Fruit fly (Drosophila melanogaster) whole organism, embryonic: ENCODE measurements around the gene Ocrl.

ENCODE experiments used
- Bteb2 ChIP-seq: fragments of 200-800 bp; sonication (Bioruptor generic); optimal IDR thresholded peaks from 2 replicates; lab custom pipeline; 2016; ENCODE audit warnings: missing biosample characterization, missing genetic modification characterization
- CG10321 ChIP-seq: fragments of 200-800 bp; sonication (Bioruptor generic); IDR thresholded peaks from 2 replicates; pipeline ENCODE4 v1.3.6; 2022; ENCODE audit warnings: missing biosample characterization, missing genetic modification characterization
- CG11504 ChIP-seq: fragments of 200-800 bp; sonication (Bioruptor generic); optimal IDR thresholded peaks from 3 replicates; lab custom pipeline; 2019; ENCODE audit warnings: missing biosample characterization, mild to moderate bottlenecking, missing genetic modification characterization, moderate library complexity
- CG11560 ChIP-seq: fragments of 200-800 bp; sonication (Bioruptor generic); IDR thresholded peaks from 3 replicates; pipeline ENCODE4 v1.3.6; 2022; ENCODE audit warnings: missing biosample characterization, missing genetic modification characterization
- CG12071 ChIP-seq: fragments of 200-800 bp; sonication (Bioruptor generic); optimal IDR thresholded peaks from 3 replicates; lab custom pipeline; 2018; ENCODE audit warnings: missing biosample characterization, mild to moderate bottlenecking, missing genetic modification characterization
- CG13894 ChIP-seq: fragments of 200-800 bp; sonication (Bioruptor generic); optimal IDR thresholded peaks from 3 replicates; lab custom pipeline; 2018; ENCODE audit warnings: missing biosample characterization, mild to moderate bottlenecking, missing genetic modification characterization, moderate library complexity
- CG16779 ChIP-seq: fragments of 200-800 bp; sonication (Bioruptor generic); IDR thresholded peaks from 2 replicates; pipeline ENCODE4 v1.3.6; 2022; ENCODE audit warnings: missing biosample characterization, missing genetic modification characterization
- CG16813 ChIP-seq: fragments of 200-800 bp; sonication (Bioruptor generic); IDR thresholded peaks from 3 replicates; pipeline ENCODE4 v1.3.6; 2022; ENCODE audit warnings: missing biosample characterization, missing genetic modification characterization; ENCODE audit not compliant: partially characterized antibody
- CG31365 ChIP-seq: fragments of 200-800 bp; sonication (Bioruptor generic); optimal IDR thresholded peaks from 2 replicates; lab custom pipeline; 2018; ENCODE audit warnings: missing biosample characterization, mild to moderate bottlenecking, missing genetic modification characterization
- CG31388 ChIP-seq: fragments of 200-800 bp; sonication (Bioruptor generic); optimal IDR thresholded peaks from 2 replicates; lab custom pipeline; 2016; ENCODE audit warnings: missing biosample characterization, missing genetic modification characterization
- CG4282 ChIP-seq: fragments of 200-800 bp; sonication (Bioruptor generic); optimal IDR thresholded peaks from 2 replicates; lab custom pipeline; 2016; ENCODE audit warnings: missing biosample characterization, missing genetic modification characterization
- CG4617 ChIP-seq: fragments of 200-800 bp; sonication (Bioruptor generic); optimal IDR thresholded peaks from 3 replicates; lab custom pipeline; 2016; ENCODE audit warnings: missing biosample characterization, missing genetic modification characterization, borderline replicate concordance
- CG4820 ChIP-seq: fragments of 200-800 bp; sonication (Bioruptor generic); optimal IDR thresholded peaks from 3 replicates; lab custom pipeline; 2016; ENCODE audit warnings: missing biosample characterization, missing genetic modification characterization
- CG6272 ChIP-seq: fragments of 200-800 bp; sonication (Bioruptor generic); IDR thresholded peaks from 2 replicates; pipeline ENCODE4 v1.3.6; 2022; ENCODE audit warnings: missing biosample characterization, missing genetic modification characterization
- CG7745 ChIP-seq: fragments of 200-800 bp; sonication (Bioruptor generic); optimal IDR thresholded peaks from 2 replicates; lab custom pipeline; 2018; ENCODE audit warnings: missing biosample characterization, mild to moderate bottlenecking, missing genetic modification characterization, moderate library complexity
- CG7928 ChIP-seq: fragments of 200-800 bp; sonication (Bioruptor generic); optimal IDR thresholded peaks from 2 replicates; lab custom pipeline; 2017; ENCODE audit warnings: missing biosample characterization, mild to moderate bottlenecking, missing genetic modification characterization
- CG7963 ChIP-seq: fragments of 200-800 bp; sonication (Bioruptor generic); IDR thresholded peaks from 3 replicates; pipeline ENCODE4 v1.3.6; 2022; ENCODE audit warnings: missing biosample characterization, missing genetic modification characterization; ENCODE audit not compliant: partially characterized antibody
- CG7987 ChIP-seq: fragments of 200-800 bp; sonication (Bioruptor generic); optimal IDR thresholded peaks from 2 replicates; lab custom pipeline; 2018; ENCODE audit warnings: missing biosample characterization, mild to moderate bottlenecking, missing genetic modification characterization, moderate library complexity
- CG9437 ChIP-seq: fragments of 200-800 bp; sonication (Bioruptor generic); optimal IDR thresholded peaks from 2 replicates; lab custom pipeline; 2018; ENCODE audit warnings: missing biosample characterization, mild to moderate bottlenecking, missing genetic modification characterization
- Chrac-16 ChIP-seq: fragments of 200-800 bp; sonication (Bioruptor generic); optimal IDR thresholded peaks from 3 replicates; lab custom pipeline; 2016; ENCODE audit warnings: missing biosample characterization, missing genetic modification characterization
- Dbx ChIP-seq: fragments of 200-800 bp; sonication (Bioruptor generic); IDR thresholded peaks from 3 replicates; pipeline ENCODE4 v1.3.6; 2022; ENCODE audit warnings: missing biosample characterization, missing genetic modification characterization
- Doc2 ChIP-seq: fragments of 200-800 bp; sonication (Bioruptor generic); IDR thresholded peaks from 2 replicates; pipeline ENCODE4 v1.3.6; 2022; ENCODE audit warnings: missing biosample characterization, missing genetic modification characterization
- E2f2 ChIP-seq: fragments of 200-800 bp; sonication (Bioruptor generic); IDR thresholded peaks from 2 replicates; pipeline ENCODE4 v1.3.6; 2022; ENCODE audit warnings: missing biosample characterization, missing genetic modification characterization
- Ets97D ChIP-seq: fragments of 200-800 bp; sonication (Bioruptor generic); optimal IDR thresholded peaks from 3 replicates; lab custom pipeline; 2016; ENCODE audit warnings: missing biosample characterization, missing genetic modification characterization
- HmgZ ChIP-seq: fragments of 200-800 bp; sonication (Bioruptor generic); optimal IDR thresholded peaks from 2 replicates; lab custom pipeline; 2018; ENCODE audit warnings: missing biosample characterization, mild to moderate bottlenecking, missing genetic modification characterization
- Hr78 ChIP-seq, 2 experiments: fragments of 200-800 bp in 1 of 2; fragments of >200 bp in 1 of 2; sonication (Bioruptor generic) in 1 of 2; optimal IDR thresholded peaks; 2 replicates each; lab custom pipeline; 2017 to 2019; ENCODE audit warnings: missing biosample characterization in 2 of 2, missing genetic modification characterization in 2 of 2, mild to moderate bottlenecking in 1 of 2, moderate library complexity in 1 of 2
- Jarid2 ChIP-seq: fragments of 200-800 bp; sonication (Bioruptor generic); optimal IDR thresholded peaks from 3 replicates; lab custom pipeline; 2017; ENCODE audit warnings: mild to moderate bottlenecking, missing biosample characterization, missing genetic modification reagents, missing genetic modification characterization
- MESR4 ChIP-seq: fragments of 200-800 bp; sonication (Bioruptor generic); optimal IDR thresholded peaks from 2 replicates; lab custom pipeline; 2018; ENCODE audit warnings: missing biosample characterization, mild to moderate bottlenecking, missing genetic modification characterization, moderate library complexity
- Med ChIP-seq: fragments of 200-800 bp; sonication (Bioruptor generic); peaks from one replicate; lab custom pipeline; 2016; ENCODE audit warnings: missing biosample characterization, missing genetic modification characterization, mild to moderate bottlenecking, inconsistent platforms, moderate library complexity
- Meics ChIP-seq: fragments of 200-800 bp; sonication (Bioruptor generic); optimal IDR thresholded peaks from 2 replicates; lab custom pipeline; 2017; ENCODE audit warnings: missing biosample characterization, mild to moderate bottlenecking, missing genetic modification characterization
- NK7.1 ChIP-seq: fragments of 200-800 bp; sonication (Bioruptor generic); optimal IDR thresholded peaks from 3 replicates; lab custom pipeline; 2016; ENCODE audit warnings: missing biosample characterization, missing genetic modification characterization
- Poxn ChIP-seq: fragments of 200-800 bp; sonication (Bioruptor generic); IDR thresholded peaks from 2 replicates; pipeline ENCODE4 v1.3.6; 2022; ENCODE audit warnings: missing biosample characterization, missing genetic modification characterization
- Sox102F ChIP-seq: fragments of 200-800 bp; sonication (Bioruptor generic); optimal IDR thresholded peaks from 2 replicates; lab custom pipeline; 2018; ENCODE audit warnings: missing biosample characterization, mild to moderate bottlenecking, missing genetic modification characterization, moderate library complexity
- Stat92E ChIP-seq, 3 experiments: fragments of >200 bp in 2 of 3; fragments of 200-800 bp in 1 of 3; sonication (Bioruptor generic) in 1 of 3; optimal IDR thresholded peaks; 2 replicates each; lab custom pipeline; 2017 to 2019; ENCODE audit warnings: missing biosample characterization in 3 of 3, missing genetic modification characterization in 3 of 3, mild to moderate bottlenecking in 1 of 3, moderate library complexity in 1 of 3
- Trl ChIP-seq, 3 experiments: fragments of >200 bp in 2 of 3; fragments of 200-800 bp in 1 of 3; sonication (Bioruptor generic) in 1 of 3; optimal IDR thresholded peaks; 2 replicates in 1 of 3; 3 replicates in 2 of 3; lab custom pipeline; 2016 to 2017; ENCODE audit warnings: missing biosample characterization in 1 of 3, missing genetic modification characterization in 1 of 3
- ac ChIP-seq: fragments of 200-800 bp; sonication (Bioruptor generic); optimal IDR thresholded peaks from 3 replicates; lab custom pipeline; 2017; ENCODE audit warnings: missing biosample characterization, mild to moderate bottlenecking, missing genetic modification characterization
- bbx ChIP-seq: fragments of 200-800 bp; sonication (Bioruptor generic); IDR thresholded peaks from 2 replicates; pipeline ENCODE4 v1.3.6; 2022; ENCODE audit warnings: missing biosample characterization, missing genetic modification characterization; ENCODE audit not compliant: partially characterized antibody
- bsh ChIP-seq, 2 experiments: fragments of 200-800 bp; sonication (Bioruptor generic); optimal IDR thresholded peaks; 2 replicates each; lab custom pipeline; 2017 to 2018; ENCODE audit warnings: mild to moderate bottlenecking in 2 of 2, missing biosample characterization in 2 of 2, missing genetic modification characterization in 2 of 2, moderate library complexity in 1 of 2
- corto ChIP-seq: fragments of 200-800 bp; sonication (Bioruptor generic); optimal IDR thresholded peaks from 2 replicates; lab custom pipeline; 2016; ENCODE audit warnings: missing biosample characterization, mild to moderate bottlenecking, missing genetic modification characterization, moderate library complexity
- dmrt11E ChIP-seq: fragments of 200-800 bp; sonication (Bioruptor generic); optimal IDR thresholded peaks from 3 replicates; lab custom pipeline; 2018; ENCODE audit warnings: missing biosample characterization, mild to moderate bottlenecking, missing genetic modification characterization, moderate library complexity
- eyg ChIP-seq: fragments of 200-800 bp; sonication (Bioruptor generic); optimal IDR thresholded peaks from 3 replicates; lab custom pipeline; 2016; ENCODE audit warnings: missing biosample characterization, missing genetic modification characterization
- grau ChIP-seq: fragments of 200-800 bp; optimal IDR thresholded peaks from 3 replicates; lab custom pipeline; 2019; ENCODE audit warnings: missing biosample characterization, mild to moderate bottlenecking, missing genetic modification characterization, moderate library complexity
- sens-2 ChIP-seq: fragments of 200-800 bp; sonication (Bioruptor generic); IDR thresholded peaks from 2 replicates; pipeline ENCODE4 v1.3.6; 2022; ENCODE audit warnings: missing biosample characterization, missing genetic modification characterization
- tin ChIP-seq: fragments of 200-800 bp; sonication (Bioruptor generic); optimal IDR thresholded peaks from 3 replicates; lab custom pipeline; 2016; ENCODE audit warnings: missing biosample characterization, missing genetic modification characterization
- tna ChIP-seq: fragments of 200-800 bp; sonication (Bioruptor generic); IDR thresholded peaks from 2 replicates; pipeline ENCODE4 v1.3.6; 2022; ENCODE audit warnings: missing biosample characterization, missing genetic modification characterization; ENCODE audit not compliant: partially characterized antibody
- unpg ChIP-seq: fragments of 200-800 bp; sonication (Bioruptor generic); optimal IDR thresholded peaks from 3 replicates; lab custom pipeline; 2018; ENCODE audit warnings: missing biosample characterization, mild to moderate bottlenecking, missing genetic modification characterization, moderate library complexity
- zfh1 ChIP-seq: fragments of 200-800 bp; sonication (Bioruptor generic); IDR thresholded peaks from 3 replicates; pipeline ENCODE4 v1.3.6; 2022; ENCODE audit warnings: missing biosample characterization, missing genetic modification characterization

Ocrl gene

DNA sequence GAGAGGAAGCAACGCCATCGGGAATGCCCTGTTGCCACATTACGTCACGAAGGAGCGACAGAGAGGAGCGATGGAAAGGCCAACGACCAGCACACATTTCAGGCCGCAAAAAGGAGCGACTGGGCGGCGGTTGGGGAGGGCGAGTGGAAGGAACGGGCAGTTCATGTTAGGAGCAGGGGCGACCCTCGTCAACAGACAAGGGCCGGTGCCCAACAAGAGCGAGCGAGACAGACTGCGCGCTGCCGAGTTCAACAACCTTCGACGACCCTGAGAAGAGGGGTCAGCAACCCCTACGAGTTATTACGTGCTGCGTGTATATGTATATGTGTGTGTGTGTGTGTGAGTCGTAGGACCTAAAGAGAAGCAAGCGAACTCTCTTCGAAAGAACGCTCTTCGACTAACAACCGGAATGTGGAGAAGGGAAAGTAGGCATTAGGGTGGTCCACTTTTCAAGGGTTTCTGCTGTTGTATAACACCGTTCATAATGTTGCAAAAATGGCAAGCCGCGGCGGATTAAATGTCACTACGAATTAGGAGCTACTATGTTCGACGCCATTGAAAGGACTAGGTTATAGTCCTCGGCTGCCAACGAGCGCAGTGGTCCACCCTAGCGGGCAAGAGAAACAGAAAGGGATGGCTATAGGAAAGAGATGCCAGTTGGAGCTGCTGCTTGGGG, 28.7 kb downstream of the Ocrl start (continued):
- peak in 1 of 3 experiments; percentile 22 for TF ChIP-seq Stat92E (GFP tag; optimal IDR thresholded peaks at IDR 0.05; lab: Kevin White, UChicago)
- TF ChIP-seq Meics: peak; percentile 95
- peak; percentile 95 for TF ChIP-seq Chrac-16 (GFP tag; lab: Kevin White, UChicago)
- peak; percentile 98 for TF ChIP-seq CG12071 (GFP tag; lab: Kevin White, UChicago)
- TF ChIP-seq E2f2 (GFP tag; lab: Robert Waterston, UW): peak; percentile 74
- TF ChIP-seq eyg (GFP tag; lab: Kevin White, UChicago): peak; percentile 92
- peak; percentile 67; the same call in 1 of the 3 replicates for TF ChIP-seq CG11560 (tag; lab: Robert Waterston, UW)
- TF ChIP-seq Jarid2: peak; percentile 85
- peak; percentile 71 for TF ChIP-seq CG7928
- TF ChIP-seq Ets97D (GFP tag; lab: Kevin White, UChicago): peak; percentile 86
- TF ChIP-seq tin: peak; percentile 96
- TF ChIP-seq Med (GFP tag; lab: Kevin White, UChicago): peak; percentile 99
- peak; percentile 94 for TF ChIP-seq dmrt11E
- peak; percentile 91 for TF ChIP-seq Bteb2 (GFP tag; lab: Kevin White, UChicago)
- TF ChIP-seq sens-2: peak; percentile 94
- TF ChIP-seq bbx (GFP tag; lab: Robert Waterston, UW): no peak
- peak; percentile 96 for TF ChIP-seq Sox102F
- TF ChIP-seq CG31388 (GFP tag; lab: Kevin White, UChicago): peak; percentile 74
- peak; percentile 47 for TF ChIP-seq CG7745 (tag; lab: Kevin White, UChicago)
- TF ChIP-seq CG16779 (GFP tag; lab: Robert Waterston, UW): peak; percentile 86
- TF ChIP-seq grau (tag; lab: Kevin White, UChicago): peak; percentile 93
- peak; percentile 91 for TF ChIP-seq CG4617 (GFP tag; lab: Kevin White, UChicago)
- TF ChIP-seq Hr78 (GFP tag; optimal IDR thresholded peaks at IDR 0.05; lab: Kevin White, UChicago): peak in 1 of 2 experiments; percentile 86
- peak; percentile 90 for TF ChIP-seq CG31365 (tag; lab: Kevin White, UChicago)
- peak; percentile 93 for TF ChIP-seq CG7987 (GFP tag; lab: Kevin White, UChicago)
- peak; percentile 97 for TF ChIP-seq unpg (GFP tag; lab: Kevin White, UChicago)
- TF ChIP-seq ac (GFP tag; lab: Kevin White, UChicago): peak; percentile 86
- TF ChIP-seq corto (GFP tag; lab: Kevin White, UChicago): peak; percentile 93
- TF ChIP-seq MESR4 (GFP tag; lab: Kevin White, UChicago): peak; percentile 76
- TF ChIP-seq CG11504: peak; percentile 94
- TF ChIP-seq zfh1 (GFP tag; lab: Robert Waterston, UW): peak; percentile 97
- peak; percentile 85 for TF ChIP-seq CG9437 (GFP tag; lab: Kevin White, UChicago)
- peak; percentile 98 to 99 for TF ChIP-seq bsh (GFP tag; optimal IDR thresholded peaks at IDR 0.05; lab: Kevin White, UChicago)
- TF ChIP-seq Poxn (GFP tag; lab: Robert Waterston, UW): peak; percentile 61; the same call in 1 of the 2 replicates
- no peak for TF ChIP-seq CG16813 (GFP tag; lab: Robert Waterston, UW)
- TF ChIP-seq Doc2 (GFP tag; lab: Robert Waterston, UW): peak; percentile 21; the same call in 1 of the 2 replicates
- TF ChIP-seq CG4820 (GFP tag; lab: Kevin White, UChicago): peak; percentile 92
- no peak for TF ChIP-seq CG7963 (GFP tag; lab: Robert Waterston, UW)
- peak; percentile 59 for TF ChIP-seq CG10321 (GFP tag; lab: Robert Waterston, UW)
- peak; percentile 94 for TF ChIP-seq NK7.1
- peak; percentile 92 for TF ChIP-seq Dbx (GFP tag; lab: Robert Waterston, UW)
- TF ChIP-seq CG4282 (GFP tag; lab: Kevin White, UChicago): peak; percentile 87
- TF ChIP-seq CG13894 (tag; lab: Kevin White, UChicago): peak; percentile 91
- peak; percentile 55 to 64 for TF ChIP-seq Trl (optimal IDR thresholded peaks at IDR 0.05; lab: Kevin White, UChicago)
- TF ChIP-seq Trl (GFP tag; optimal IDR thresholded peaks at IDR 0.05; lab: Kevin White, UChicago): peak; percentile 96
- TF ChIP-seq tna (GFP tag; lab: Robert Waterston, UW): no peak
- TF ChIP-seq HmgZ: peak; percentile 95
- peak; percentile 85 for TF ChIP-seq CG6272
